Fruit fly (Drosophila melanogaster) whole organism, embryonic: ENCODE results near the gene Lsd-1.

Source experiments
- Atf6 ChIP-seq: fragments of 200-800 bp; sonication (Bioruptor generic); IDR thresholded peaks from 2 replicates; pipeline ENCODE4 v1.3.6; 2022; ENCODE audit warnings: missing biosample characterization, missing genetic modification characterization
- Blimp-1 ChIP-seq: fragments of 200-800 bp; sonication (Bioruptor generic); optimal IDR thresholded peaks from 3 replicates; lab custom pipeline; 2018; ENCODE audit warnings: missing biosample characterization, missing genetic modification characterization, mild to moderate bottlenecking, moderate library complexity, missing genetic modification reagents
- CG11696 ChIP-seq: fragments of 200-800 bp; sonication (Bioruptor generic); IDR thresholded peaks from 2 replicates; pipeline ENCODE4 v1.3.6; 2022; ENCODE audit warnings: missing biosample characterization, missing genetic modification characterization
- CG12155 ChIP-seq: fragments of 200-800 bp; sonication (Bioruptor generic); optimal IDR thresholded peaks from 3 replicates; lab custom pipeline; 2016; ENCODE audit warnings: missing biosample characterization, missing genetic modification characterization
- CG12659 ChIP-seq: fragments of 200-800 bp; sonication (Bioruptor generic); optimal IDR thresholded peaks from 3 replicates; lab custom pipeline; 2017; ENCODE audit warnings: mild to moderate bottlenecking, missing biosample characterization, missing genetic modification reagents, missing genetic modification characterization
- CG15479 ChIP-seq: fragments of 200-800 bp; sonication (Bioruptor generic); optimal IDR thresholded peaks from 3 replicates; lab custom pipeline; 2019; ENCODE audit warnings: missing biosample characterization, mild to moderate bottlenecking, missing genetic modification characterization, moderate library complexity
- CG15696 ChIP-seq: fragments of 200-800 bp; sonication (Bioruptor generic); optimal IDR thresholded peaks from 2 replicates; lab custom pipeline; 2019; ENCODE audit warnings: missing biosample characterization, mild to moderate bottlenecking, missing genetic modification characterization, moderate library complexity
- CG17186 ChIP-seq: fragments of 200-800 bp; sonication (Bioruptor generic); optimal IDR thresholded peaks from 3 replicates; lab custom pipeline; 2017; ENCODE audit warnings: missing biosample characterization, missing genetic modification reagents, missing genetic modification characterization
- CG18764 ChIP-seq: fragments of 200-800 bp; sonication (Bioruptor generic); optimal IDR thresholded peaks from 3 replicates; lab custom pipeline; 2016; ENCODE audit warnings: missing biosample characterization, missing genetic modification characterization
- CG31365 ChIP-seq: fragments of 200-800 bp; sonication (Bioruptor generic); optimal IDR thresholded peaks from 2 replicates; lab custom pipeline; 2018; ENCODE audit warnings: missing biosample characterization, mild to moderate bottlenecking, missing genetic modification characterization
- CG32772 ChIP-seq: fragments of 200-800 bp; sonication (Bioruptor generic); IDR thresholded peaks from 2 replicates; pipeline ENCODE4 v1.3.6; 2022; ENCODE audit warnings: missing biosample characterization, missing genetic modification characterization
- CG34422 ChIP-seq: fragments of 200-800 bp; sonication (Bioruptor generic); IDR thresholded peaks from 3 replicates; pipeline ENCODE4 v1.3.6; 2022; ENCODE audit warnings: missing biosample characterization, missing genetic modification characterization
- CG5180 ChIP-seq: fragments of 200-800 bp; sonication (Bioruptor generic); optimal IDR thresholded peaks from 3 replicates; lab custom pipeline; 2017; ENCODE audit warnings: missing biosample characterization, missing genetic modification characterization, mild to moderate bottlenecking, moderate library complexity, missing genetic modification reagents
- CG7987 ChIP-seq: fragments of 200-800 bp; sonication (Bioruptor generic); optimal IDR thresholded peaks from 2 replicates; lab custom pipeline; 2018; ENCODE audit warnings: missing biosample characterization, mild to moderate bottlenecking, missing genetic modification characterization, moderate library complexity
- D ChIP-seq, 2 experiments: fragments of 200-800 bp in 1 of 2; fragments of >200 bp in 1 of 2; sonication (Bioruptor generic) in 1 of 2; optimal IDR thresholded peaks; 2 replicates in 1 of 2; 3 replicates in 1 of 2; lab custom pipeline; 2017; ENCODE audit warnings: mild to moderate bottlenecking in 1 of 2, missing biosample characterization in 1 of 2, missing genetic modification characterization in 1 of 2, missing genetic modification reagents in 1 of 2
- D19A ChIP-seq: fragments of 200-800 bp; optimal IDR thresholded peaks from 3 replicates; lab custom pipeline; 2019; ENCODE audit warnings: missing biosample characterization, mild to moderate bottlenecking, missing genetic modification characterization, moderate library complexity
- D19B ChIP-seq: fragments of 200-800 bp; sonication (Bioruptor generic); optimal IDR thresholded peaks from 2 replicates; lab custom pipeline; 2017; ENCODE audit warnings: missing biosample characterization, mild to moderate bottlenecking, missing genetic modification characterization
- Dref ChIP-seq: fragments of 200-800 bp; sonication (Bioruptor generic); IDR thresholded peaks from 2 replicates; pipeline ENCODE4 v1.3.6; 2022; ENCODE audit warnings: missing biosample characterization, missing genetic modification characterization
- Eip74EF ChIP-seq, 2 experiments: fragments of 200-800 bp in 1 of 2; fragments of >200 bp in 1 of 2; sonication (Bioruptor generic) in 1 of 2; optimal IDR thresholded peaks; 2 replicates each; lab custom pipeline; 2017 to 2019; ENCODE audit warnings: missing biosample characterization in 2 of 2, missing genetic modification characterization in 2 of 2, mild to moderate bottlenecking in 1 of 2, moderate library complexity in 1 of 2
- HmgD ChIP-seq: fragments of 200-800 bp; sonication (Bioruptor generic); optimal IDR thresholded peaks from 3 replicates; lab custom pipeline; 2016; ENCODE audit warnings: missing biosample characterization, missing genetic modification characterization
- Hr39 ChIP-seq: fragments of >200 bp; optimal IDR thresholded peaks from 2 replicates; lab custom pipeline; 2017
- Lim3 ChIP-seq: fragments of 200-800 bp; sonication (Bioruptor generic); IDR thresholded peaks from 2 replicates; pipeline ENCODE4 v1.3.6; 2022; ENCODE audit warnings: missing biosample characterization, missing genetic modification characterization
- Med ChIP-seq: fragments of 200-800 bp; sonication (Bioruptor generic); peaks from one replicate; lab custom pipeline; 2016; ENCODE audit warnings: missing biosample characterization, missing genetic modification characterization, mild to moderate bottlenecking, inconsistent platforms, moderate library complexity
- Nf-YA ChIP-seq: fragments of 200-800 bp; sonication (Bioruptor generic); IDR thresholded peaks from 2 replicates; pipeline ENCODE4 v1.3.6; 2022; ENCODE audit warnings: missing biosample characterization, missing genetic modification characterization
- Scr ChIP-seq: fragments of 200-800 bp; sonication (Bioruptor generic); IDR thresholded peaks from 2 replicates; pipeline ENCODE4 v1.3.6; 2022; ENCODE audit warnings: missing biosample characterization, missing genetic modification characterization; ENCODE audit not compliant: partially characterized antibody
- ac ChIP-seq: fragments of 200-800 bp; sonication (Bioruptor generic); optimal IDR thresholded peaks from 3 replicates; lab custom pipeline; 2017; ENCODE audit warnings: missing biosample characterization, mild to moderate bottlenecking, missing genetic modification characterization
- bbx ChIP-seq: fragments of 200-800 bp; sonication (Bioruptor generic); IDR thresholded peaks from 2 replicates; pipeline ENCODE4 v1.3.6; 2022; ENCODE audit warnings: missing biosample characterization, missing genetic modification characterization; ENCODE audit not compliant: partially characterized antibody
- bigmax ChIP-seq: fragments of 200-800 bp; sonication (Bioruptor generic); optimal IDR thresholded peaks from 2 replicates; lab custom pipeline; 2018; ENCODE audit warnings: missing biosample characterization, mild to moderate bottlenecking, missing genetic modification characterization
- cad ChIP-seq: fragments of >200 bp; optimal IDR thresholded peaks from 2 replicates; lab custom pipeline; 2017; ENCODE audit warnings: missing biosample characterization, missing genetic modification characterization
- cato ChIP-seq: fragments of 200-800 bp; sonication (Bioruptor generic); optimal IDR thresholded peaks from 2 replicates; lab custom pipeline; 2016; ENCODE audit warnings: missing biosample characterization, missing genetic modification characterization, borderline replicate concordance
- ems ChIP-seq: fragments of 200-800 bp; sonication (Bioruptor generic); optimal IDR thresholded peaks from 3 replicates; lab custom pipeline; 2016; ENCODE audit warnings: missing biosample characterization, missing genetic modification characterization
- fd3F ChIP-seq: fragments of 200-800 bp; sonication (Bioruptor generic); optimal IDR thresholded peaks from 2 replicates; lab custom pipeline; 2018; ENCODE audit warnings: missing biosample characterization, mild to moderate bottlenecking, missing genetic modification characterization, moderate library complexity
- gcm ChIP-seq: fragments of 200-800 bp; sonication (Bioruptor generic); optimal IDR thresholded peaks from 2 replicates; lab custom pipeline; 2019; ENCODE audit warnings: missing biosample characterization, mild to moderate bottlenecking, missing genetic modification characterization, moderate library complexity
- hbn ChIP-seq: fragments of 200-800 bp; sonication (Bioruptor generic); IDR thresholded peaks from 2 replicates; pipeline ENCODE4 v1.3.6; 2022; ENCODE audit warnings: missing biosample characterization, missing genetic modification characterization; ENCODE audit not compliant: partially characterized antibody
- lbe ChIP-seq: fragments of 200-800 bp; sonication (Bioruptor generic); optimal IDR thresholded peaks from 2 replicates; lab custom pipeline; 2016; ENCODE audit warnings: missing biosample characterization, mild to moderate bottlenecking, missing genetic modification characterization
- lov ChIP-seq, 2 experiments: fragments of 200-800 bp in 1 of 2; fragments of >200 bp in 1 of 2; sonication (Bioruptor generic) in 1 of 2; IDR thresholded peaks in 1 of 2; optimal IDR thresholded peaks in 1 of 2; 2 replicates in 1 of 2; 3 replicates in 1 of 2; pipeline versions ENCODE4 v1.3.6 to Lab custom; 2017 to 2022; ENCODE audit warnings: missing biosample characterization in 1 of 2, missing genetic modification characterization in 1 of 2
- pfk ChIP-seq: fragments of 200-800 bp; sonication (Bioruptor generic); optimal IDR thresholded peaks from 2 replicates; lab custom pipeline; 2018; ENCODE audit warnings: missing biosample characterization, mild to moderate bottlenecking, missing genetic modification characterization, moderate library complexity
- ranshi ChIP-seq: fragments of 200-800 bp; sonication (Bioruptor generic); IDR thresholded peaks from 2 replicates; pipeline ENCODE4 v1.3.6; 2022; ENCODE audit warnings: missing biosample characterization, missing genetic modification characterization
- scrt ChIP-seq: fragments of 200-800 bp; sonication (Bioruptor generic); optimal IDR thresholded peaks from 2 replicates; lab custom pipeline; 2018; ENCODE audit warnings: missing biosample characterization, mild to moderate bottlenecking, missing genetic modification characterization, moderate library complexity
- slbo ChIP-seq: fragments of 200-800 bp; sonication (Bioruptor generic); IDR thresholded peaks from 2 replicates; pipeline ENCODE4 v1.3.6; 2022; ENCODE audit warnings: missing biosample characterization, missing genetic modification characterization
- sqz ChIP-seq: fragments of 200-800 bp; sonication (Bioruptor generic); optimal IDR thresholded peaks from 3 replicates; lab custom pipeline; 2018; ENCODE audit warnings: missing biosample characterization, mild to moderate bottlenecking, missing genetic modification characterization
- toy ChIP-seq: fragments of 200-800 bp; sonication (Bioruptor generic); IDR thresholded peaks from 2 replicates; pipeline ENCODE4 v1.3.6; 2022; ENCODE audit warnings: missing biosample characterization, missing genetic modification characterization
- trem ChIP-seq: fragments of 200-800 bp; optimal IDR thresholded peaks from 3 replicates; lab custom pipeline; 2019; ENCODE audit warnings: missing biosample characterization, mild to moderate bottlenecking, missing genetic modification characterization, moderate library complexity
- unpg ChIP-seq: fragments of 200-800 bp; sonication (Bioruptor generic); optimal IDR thresholded peaks from 3 replicates; lab custom pipeline; 2018; ENCODE audit warnings: missing biosample characterization, mild to moderate bottlenecking, missing genetic modification characterization, moderate library complexity
- wor ChIP-seq: fragments of 200-800 bp; sonication (Bioruptor generic); IDR thresholded peaks from 2 replicates; pipeline ENCODE4 v1.3.6; 2022; ENCODE audit warnings: missing biosample characterization, missing genetic modification characterization
- yki ChIP-seq: fragments of >200 bp; optimal IDR thresholded peaks from 3 replicates; lab custom pipeline; 2018
- zen2 ChIP-seq: fragments of 200-800 bp; sonication (Bioruptor generic); IDR thresholded peaks from 3 replicates; pipeline ENCODE4 v1.3.6; 2022; ENCODE audit warnings: missing biosample characterization, missing genetic modification characterization; ENCODE audit not compliant: partially characterized antibody

The Lsd-1 gene

dm6 chr3R:23780757-23781156 lies 17.1 kb downstream of the Lsd-1 start:
- TF ChIP-seq bigmax (GFP tag; lab: Kevin White, UChicago) (peak; percentile 85), Med (peak; percentile 55), pfk (GFP tag; lab: Kevin White, UChicago) (no peak), CG34422 (GFP tag; lab: Robert Waterston, UW) (peak; percentile 67; the same call in 2 of the 3 replicates)
- TF ChIP-seq, all 482 proteins: peak for 3

- peak; percentile 45; the same call in 1 of the 2 replicates for TF ChIP-seq bbx (GFP tag; lab: Robert Waterston, UW)
- no peak for TF ChIP-seq yki
- TF ChIP-seq sqz (GFP tag; lab: Kevin White, UChicago): peak; percentile 31
- TF ChIP-seq Lim3 (GFP tag; lab: Robert Waterston, UW): no peak; the same call in 1 of the 2 replicates
- peak; percentile 84 for TF ChIP-seq ranshi
- peak; percentile 93 for TF ChIP-seq slbo (GFP tag; lab: Robert Waterston, UW)
- peak; percentile 68 for TF ChIP-seq D19A
- TF ChIP-seq zen2 (GFP tag; lab: Robert Waterston, UW): no peak
- peak; percentile 42 for TF ChIP-seq Scr (GFP tag; lab: Robert Waterston, UW)
- peak; percentile 72 for TF ChIP-seq Blimp-1
- peak; percentile 44 for TF ChIP-seq Dref (GFP tag; lab: Robert Waterston, UW)
- no peak for TF ChIP-seq hbn (GFP tag; lab: Robert Waterston, UW)
- peak; percentile 89 for TF ChIP-seq CG12155 (GFP tag; lab: Kevin White, UChicago)
- TF ChIP-seq D19B (GFP tag; lab: Kevin White, UChicago): peak; percentile 48
- TF ChIP-seq CG18764 (GFP tag; lab: Kevin White, UChicago): peak; percentile 73
- peak; percentile 59 for TF ChIP-seq CG15479 (GFP tag; lab: Kevin White, UChicago)
- TF ChIP-seq wor (GFP tag; lab: Robert Waterston, UW): peak; percentile 61
- TF ChIP-seq lov (optimal IDR thresholded peaks at IDR 0.05; lab: Kevin White, UChicago): no peak
- 0 out of 3 replicates have a peak, but pooled peaks have one; percentile 66 for TF ChIP-seq lov (GFP tag; IDR thresholded peaks at IDR 0.05; lab: Robert Waterston, UW)
- TF ChIP-seq Eip74EF (GFP tag; optimal IDR thresholded peaks at IDR 0.05; lab: Kevin White, UChicago): peak in 1 of 2 experiments; percentile 3
- peak; percentile 30 for TF ChIP-seq lbe (GFP tag; lab: Kevin White, UChicago)
- TF ChIP-seq Atf6 (GFP tag; lab: Robert Waterston, UW): peak; percentile 74
- TF ChIP-seq scrt: peak; percentile 64
- TF ChIP-seq CG17186: peak; percentile 85
- peak; percentile 63 for TF ChIP-seq fd3F (GFP tag; lab: Kevin White, UChicago)
- TF ChIP-seq CG31365 (tag; lab: Kevin White, UChicago): no peak
- peak; percentile 73 for TF ChIP-seq D (optimal IDR thresholded peaks at IDR 0.05; lab: Kevin White, UChicago)
- TF ChIP-seq D (GFP tag; optimal IDR thresholded peaks at IDR 0.05; lab: Kevin White, UChicago): peak; percentile 61
- no peak; the same call in 1 of the 2 replicates for TF ChIP-seq CG11696
- peak; percentile 69 for TF ChIP-seq cato (GFP tag; lab: Kevin White, UChicago)
- TF ChIP-seq CG5180 (GFP tag; lab: Kevin White, UChicago): peak; percentile 58
- TF ChIP-seq ac (GFP tag; lab: Kevin White, UChicago): no peak
- peak; percentile 14; the same call in 1 of the 2 replicates for TF ChIP-seq toy (GFP tag; lab: Robert Waterston, UW)
- peak; percentile 83 for TF ChIP-seq ems (GFP tag; lab: Kevin White, UChicago)
- TF ChIP-seq CG12659 (GFP tag; lab: Kevin White, UChicago): peak; percentile 90
- peak; percentile 91 for TF ChIP-seq trem (tag; lab: Kevin White, UChicago)
- peak; percentile 34 for TF ChIP-seq gcm (GFP tag; lab: Kevin White, UChicago)
- peak; percentile 82 for TF ChIP-seq unpg (GFP tag; lab: Kevin White, UChicago)
- TF ChIP-seq cad (GFP tag; lab: Kevin White, UChicago): no peak
- TF ChIP-seq Hr39 (lab: Kevin White, UChicago): no peak
- no peak for TF ChIP-seq Nf-YA (GFP tag; lab: Robert Waterston, UW)
- TF ChIP-seq HmgD (GFP tag; lab: Kevin White, UChicago): peak; percentile 96
- peak; percentile 75 for TF ChIP-seq CG7987 (GFP tag; lab: Kevin White, UChicago)
- TF ChIP-seq CG32772 (GFP tag; lab: Robert Waterston, UW): peak; percentile 86
- TF ChIP-seq CG15696: peak; percentile 87
Observed at dm6 chr3R:23781466-23781935, 17.8 kb downstream of the Lsd-1 start, which contains the start of the genes Nup98-96 and mbc. Gene Nup98-96, minus strand, starts transcription at chr3R:23781621. Gene mbc, plus strand, starts transcription at chr3R:23781765.
